Fruit fly (Drosophila melanogaster): ENCODE data around the gene vvl.

DNA sequence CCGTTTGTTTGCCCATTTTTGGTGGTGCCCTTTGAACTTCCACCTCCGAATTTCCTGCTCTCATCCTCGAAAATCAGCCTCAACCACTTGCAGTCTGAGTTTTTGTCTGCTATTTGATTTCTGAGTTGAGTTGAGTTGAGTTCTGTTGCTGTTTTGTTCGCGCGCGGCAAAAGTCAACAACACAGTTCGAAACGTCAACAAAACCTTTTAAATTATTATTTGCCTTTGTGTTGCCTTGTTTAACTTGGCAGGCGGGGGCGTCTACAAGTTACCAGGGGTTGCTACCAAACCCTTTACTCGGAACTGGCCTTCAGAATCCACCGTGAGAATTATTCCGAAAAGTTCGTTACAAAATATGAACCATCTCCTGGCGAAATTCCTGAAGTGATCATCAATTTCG, 49.9 kb downstream of the vvl start:
- no peak for TF ChIP-seq tai (GFP tag; optimal IDR thresholded peaks at IDR 0.05)
- TF ChIP-seq OdsH (GFP tag; optimal IDR thresholded peaks at IDR 0.05), result no peak
- no peak for TF ChIP-seq Dif (GFP tag; optimal IDR thresholded peaks at IDR 0.05; ENCODE audit: partially characterized antibody)
- no peak for TF ChIP-seq h (GFP tag; optimal IDR thresholded peaks at IDR 0.05)
- TF ChIP-seq usp (GFP tag; optimal IDR thresholded peaks at IDR 0.05), result no peak
- no peak for TF ChIP-seq psq (GFP tag; optimal IDR thresholded peaks at IDR 0.05)
- TF ChIP-seq sage (GFP tag; optimal IDR thresholded peaks at IDR 0.05), result no peak
- no peak for TF ChIP-seq dsf (GFP tag; optimal IDR thresholded peaks at IDR 0.05; ENCODE audit: borderline replicate concordance)

Measured in whole organism, wandering third instar larva.